Worm (Caenorhabditis elegans): Measurements from ENCODE around the gene msrp-5.

ce11 chrII:2586861-2587554 is 29.7 kb upstream of the msrp-5 start, which contains the start of the genes F33H12.7 and sri-39:
- TF ChIP-seq snpc-4 (tag; optimal IDR thresholded peaks at IDR 0.05): no peak
- TF ChIP-seq unc-39 (tag; optimal IDR thresholded peaks at IDR 0.05): no peak
- TF ChIP-seq unc-62 (GFP tag; optimal IDR thresholded peaks at IDR 0.05): no peak
- TF ChIP-seq elt-3 (tag; optimal IDR thresholded peaks at IDR 0.05): no peak
- no peak for TF ChIP-seq lin-13 (tag; optimal IDR thresholded peaks at IDR 0.05)

Data from whole organism, mixed stage, embryonic.